Fruit fly (Drosophila melanogaster): ENCODE data around the gene CG14301.
A peak's percentile ranks its signal among the peaks of the same experiment; 100 is the strongest.

CG14301 gene

dm6 chr3R:18633099-18633498 lies 8.2 kb downstream of the CG14301 start:
- no peak for TF ChIP-seq CG7786 (GFP tag; optimal IDR thresholded peaks at IDR 0.05)
- no peak for TF ChIP-seq Med (GFP tag)
- no peak for TF ChIP-seq CG15269 (tag; optimal IDR thresholded peaks at IDR 0.05)
- TF ChIP-seq slbo (GFP tag; IDR thresholded peaks at IDR 0.05), result 0 out of 2 replicates have a peak, but pooled peaks have one; percentile 8
- TF ChIP-seq Taf1 (GFP tag; IDR thresholded peaks at IDR 0.05), result no peak
- peak; percentile 6 for TF ChIP-seq CG2120 (GFP tag; optimal IDR thresholded peaks at IDR 0.05)
- TF ChIP-seq chinmo (GFP tag; IDR thresholded peaks at IDR 0.05; ENCODE audit: partially characterized antibody), result no peak
- peak; percentile 20 for TF ChIP-seq gsb-n (tag; optimal IDR thresholded peaks at IDR 0.05)
- peak; percentile 58 for TF ChIP-seq Abd-B (GFP tag; optimal IDR thresholded peaks at IDR 0.05)
- no peak for TF ChIP-seq vfl (GFP tag; optimal IDR thresholded peaks at IDR 0.05)
- TF ChIP-seq CG17328 (GFP tag; IDR thresholded peaks at IDR 0.05), result no peak
- no peak for TF ChIP-seq Asciz (GFP tag; optimal IDR thresholded peaks at IDR 0.05)
- peak; percentile 61 for TF ChIP-seq sens (GFP tag)
- TF ChIP-seq Doc3 (GFP tag; IDR thresholded peaks at IDR 0.05; ENCODE audit: partially characterized antibody), result no peak
- no peak for TF ChIP-seq CG31365 (tag; optimal IDR thresholded peaks at IDR 0.05)
- no peak for TF ChIP-seq CG11456 (GFP tag; IDR thresholded peaks at IDR 0.05)
- TF ChIP-seq dmrt99B (tag; optimal IDR thresholded peaks at IDR 0.05), result peak; percentile 50
- no peak for TF ChIP-seq Nf-YA (GFP tag; IDR thresholded peaks at IDR 0.05)
- no peak for TF ChIP-seq CG6813 (GFP tag; optimal IDR thresholded peaks at IDR 0.05)
- TF ChIP-seq CG6689 (GFP tag; IDR thresholded peaks at IDR 0.05), result 0 out of 2 replicates have a peak, but pooled peaks have one; percentile 21
- no peak for TF ChIP-seq HLH4C (GFP tag; IDR thresholded peaks at IDR 0.05; ENCODE audit: partially characterized antibody)
- TF ChIP-seq zen (tag; optimal IDR thresholded peaks at IDR 0.05), result no peak
- no peak for TF ChIP-seq otp (GFP tag; IDR thresholded peaks at IDR 0.05)
- TF ChIP-seq CG9609 (GFP tag; optimal IDR thresholded peaks at IDR 0.05), result no peak
- peak in 1 of 2 experiments; percentile 69 for TF ChIP-seq Pdp1 (GFP tag; optimal IDR thresholded peaks at IDR 0.05)
- peak; percentile 45 for TF ChIP-seq Sox102F (GFP tag; optimal IDR thresholded peaks at IDR 0.05)
- TF ChIP-seq row (GFP tag; IDR thresholded peaks at IDR 0.05), result peak; percentile 56
- no peak for TF ChIP-seq trem (tag; optimal IDR thresholded peaks at IDR 0.05)
- peak; percentile 51 for TF ChIP-seq gem (tag; optimal IDR thresholded peaks at IDR 0.05)
- no peak for TF ChIP-seq sob (GFP tag; IDR thresholded peaks at IDR 0.05)
- TF ChIP-seq CG6654 (GFP tag; optimal IDR thresholded peaks at IDR 0.05), result no peak
- TF ChIP-seq tio (GFP tag; optimal IDR thresholded peaks at IDR 0.05), result peak; percentile 6
- peak; percentile 28 for TF ChIP-seq CoRest (tag; optimal IDR thresholded peaks at IDR 0.05)
- no peak for TF ChIP-seq hkb (optimal IDR thresholded peaks at IDR 0.05)
- no peak for TF ChIP-seq hkb (GFP tag; IDR thresholded peaks at IDR 0.05)
- no peak for TF ChIP-seq Dip2 (GFP tag; IDR thresholded peaks at IDR 0.05)
- no peak for TF ChIP-seq seq (GFP tag; IDR thresholded peaks at IDR 0.05)
- no peak for TF ChIP-seq nau (GFP tag; optimal IDR thresholded peaks at IDR 0.05)
- peak; percentile 1 for TF ChIP-seq CG17385 (GFP tag; optimal IDR thresholded peaks at IDR 0.05)
- no peak for TF ChIP-seq nerfin-1 (tag; optimal IDR thresholded peaks at IDR 0.05)
- TF ChIP-seq hth (optimal IDR thresholded peaks at IDR 0.05), result no peak
- TF ChIP-seq Oli (tag; optimal IDR thresholded peaks at IDR 0.05), result peak; percentile 31
- peak; percentile 6 for TF ChIP-seq lab (GFP tag; optimal IDR thresholded peaks at IDR 0.05)
- peak; percentile 1 for TF ChIP-seq CG30403 (GFP tag; optimal IDR thresholded peaks at IDR 0.05)
- peak; percentile 53; the same call in 1 of the 2 replicates for TF ChIP-seq Drgx (GFP tag; IDR thresholded peaks at IDR 0.05)
- no peak for TF ChIP-seq CG16813 (GFP tag; IDR thresholded peaks at IDR 0.05; ENCODE audit: partially characterized antibody)
- TF ChIP-seq Ets97D (GFP tag; optimal IDR thresholded peaks at IDR 0.05), result no peak
- no peak for TF ChIP-seq sd (tag; optimal IDR thresholded peaks at IDR 0.05)
- TF ChIP-seq CG10979 (tag; optimal IDR thresholded peaks at IDR 0.05), result no peak
- no peak for TF ChIP-seq CG2199 (GFP tag; IDR thresholded peaks at IDR 0.05)
- no peak for TF ChIP-seq Six4 (GFP tag; optimal IDR thresholded peaks at IDR 0.05)
